Fruit fly (Drosophila melanogaster) whole organism, larva: ENCODE data around the gene CG10185.
A peak's percentile ranks its signal among the peaks of the same experiment; 100 is the strongest.

Experiments used
- noc ChIP-seq: fragments of 200-800 bp; sonication (Bioruptor generic); optimal IDR thresholded peaks from 3 replicates; lab custom pipeline; 2019; ENCODE audit warnings: missing biosample characterization, mild to moderate bottlenecking, missing genetic modification characterization, moderate library complexity

Gene CG10185

DNA sequence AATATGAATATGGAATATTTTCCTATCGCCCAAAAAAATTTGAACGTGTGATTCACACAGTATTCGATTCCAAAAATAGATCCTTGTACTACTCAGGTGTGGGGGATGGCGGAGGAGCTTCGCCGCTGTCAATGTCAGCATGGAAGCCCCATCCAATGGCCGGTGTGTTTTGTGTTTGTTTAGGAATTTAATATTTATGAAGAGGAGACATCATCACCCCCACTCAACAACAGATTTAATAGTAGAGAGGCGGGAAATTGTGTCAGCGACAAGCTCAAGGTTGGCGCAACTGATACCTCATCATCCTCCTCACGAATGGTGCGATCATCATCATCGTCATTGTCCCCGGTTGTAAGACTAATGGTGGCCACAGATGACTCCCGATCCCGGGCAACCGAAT, 6.7 kb upstream of the CG10185 start:
- no peak for TF ChIP-seq noc (tag; lab: Kevin White, UChicago)

dm6 chr3R:16072581-16072908, 5.2 kb upstream of the CG10185 start:
- TF ChIP-seq noc (tag; lab: Kevin White, UChicago) = no peak

DNA sequence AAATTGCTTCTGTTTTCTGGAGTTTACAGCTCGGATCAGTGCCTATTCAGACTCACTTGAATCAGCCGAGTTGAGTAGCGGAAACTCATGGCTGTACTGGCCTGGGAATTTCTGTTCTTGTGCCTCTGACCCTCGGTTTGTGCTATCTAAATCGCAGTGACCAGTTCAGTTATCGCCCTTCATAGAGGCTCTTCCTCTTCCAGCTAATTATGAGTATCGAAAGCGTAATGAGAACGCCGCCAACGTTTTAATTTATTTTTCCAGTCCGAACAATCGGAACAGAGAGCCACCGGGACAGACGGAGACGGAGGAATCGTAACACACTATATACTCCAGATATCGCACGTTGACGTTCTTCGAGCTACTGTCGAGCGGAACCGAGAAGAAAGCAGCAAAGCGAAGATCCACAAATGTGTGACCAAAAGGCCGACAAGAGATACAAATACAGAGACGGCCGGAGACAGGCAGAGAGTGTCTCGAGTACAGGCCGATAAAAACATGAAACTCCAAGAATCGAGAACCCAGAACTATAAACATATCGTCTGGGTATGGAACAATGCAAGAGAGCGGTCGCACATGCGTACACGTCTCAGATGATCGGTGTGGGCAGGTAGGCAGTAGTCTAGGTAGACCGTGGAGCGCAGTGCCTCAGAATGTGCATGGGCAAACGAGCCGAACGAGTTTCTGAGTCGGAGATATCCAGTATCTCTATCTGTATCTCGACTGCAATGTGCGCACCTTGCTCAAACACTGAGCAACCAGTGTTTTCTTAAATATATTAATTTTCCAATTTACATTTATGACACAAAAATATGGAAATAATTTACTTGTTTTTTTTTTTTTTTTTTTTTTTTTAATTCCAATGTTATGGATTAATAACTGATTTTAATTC, 4.5 kb upstream of the CG10185 start:
- TF ChIP-seq noc (tag; lab: Kevin White, UChicago) = no peak

- no peak for TF ChIP-seq noc (tag; lab: Kevin White, UChicago)
Observed at dm6 chr3R:16069266-16069665, 1.9 kb upstream of the CG10185 start.

- no peak for TF ChIP-seq noc (tag; lab: Kevin White, UChicago)
Observed at dm6 chr3R:16051329-16051679, 16.1 kb downstream of the CG10185 start.

- TF ChIP-seq noc (tag; lab: Kevin White, UChicago) = no peak
Observed at dm6 chr3R:16050621-16051328, 16.6 kb downstream of the CG10185 start, which contains the start of gene msps. Gene msps, plus strand, starts transcription at chr3R:16050801.

DNA sequence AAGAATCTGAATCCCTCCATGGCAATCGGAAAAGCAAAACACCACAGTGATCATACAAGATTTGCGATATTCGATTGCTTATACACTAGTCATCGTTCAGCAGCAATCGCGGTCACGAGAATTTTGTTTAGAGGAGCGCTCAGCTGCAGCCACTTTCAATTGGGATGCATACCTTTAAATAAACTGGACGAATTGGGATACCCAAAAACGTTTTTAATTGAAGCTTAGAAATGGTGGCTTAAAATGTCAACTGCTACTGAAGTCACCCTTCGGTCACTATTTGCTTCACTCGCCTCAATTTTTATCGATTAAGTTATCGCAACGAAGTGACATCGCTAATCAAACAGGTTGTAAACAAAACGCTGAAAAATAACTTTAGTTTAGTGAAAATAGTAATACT, 18.0 kb downstream of the CG10185 start, which contains the start of the genes IKKbeta and CG5013:
IKKbeta (minus strand) TSS at position 53 of the 400 bp plus-strand sequence.
CG5013 (plus strand) TSS at position 302 of the 400 bp plus-strand sequence.
- TF ChIP-seq noc (tag; lab: Kevin White, UChicago) = peak; percentile 36

DNA sequence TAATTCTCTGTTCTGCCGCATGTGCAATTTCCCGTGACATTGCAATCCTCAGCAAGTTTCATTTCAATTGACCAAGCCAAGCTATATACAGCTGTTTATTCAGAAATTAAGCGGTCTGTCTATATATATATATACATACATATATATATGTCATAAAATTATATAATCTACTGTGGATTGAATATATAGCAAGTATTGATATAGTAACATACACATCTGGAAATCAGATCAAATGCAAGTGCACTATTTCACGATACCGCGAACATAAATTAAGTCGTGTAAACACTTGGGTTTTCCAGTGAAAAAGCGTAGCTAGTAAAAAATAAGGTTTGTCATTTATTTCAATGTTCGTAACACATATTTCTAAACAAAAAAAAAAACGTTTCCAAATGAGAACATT, 21.4 kb downstream of the CG10185 start, which contains the start of gene Jhbp5:
Jhbp5 (minus strand) TSS at position 101 of the 400 bp plus-strand sequence.
- TF ChIP-seq noc (tag; lab: Kevin White, UChicago) = no peak

- TF ChIP-seq noc (tag; lab: Kevin White, UChicago) = no peak
Observed at dm6 chr3R:16042900-16043548, 24.4 kb downstream of the CG10185 start, which contains the start of gene Jhbp4. Gene Jhbp4, plus strand, starts transcription at chr3R:16043498.

- TF ChIP-seq noc (tag; lab: Kevin White, UChicago) = no peak
Observed at dm6 chr3R:16042137-16042899, 25.1 kb downstream of the CG10185 start.

DNA sequence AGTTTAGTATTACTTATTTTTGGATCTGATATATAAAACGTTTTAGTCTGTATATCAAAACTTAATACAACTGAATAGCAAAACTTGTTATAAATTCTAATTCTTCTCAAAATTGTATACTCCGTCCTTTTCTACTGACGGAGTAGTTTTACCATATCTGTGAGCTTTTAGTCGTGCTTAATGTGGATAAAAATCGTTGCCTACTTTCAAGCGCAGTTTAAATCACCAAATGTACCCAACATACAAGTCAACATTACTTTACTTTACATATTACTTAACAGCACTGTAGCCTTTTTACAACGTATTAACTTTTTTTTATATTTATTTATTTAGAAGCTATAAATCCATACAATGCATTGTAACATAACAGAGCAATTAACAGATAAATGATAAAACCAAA, 26.5 kb downstream of the CG10185 start:
- no peak for TF ChIP-seq noc (tag; lab: Kevin White, UChicago)

DNA sequence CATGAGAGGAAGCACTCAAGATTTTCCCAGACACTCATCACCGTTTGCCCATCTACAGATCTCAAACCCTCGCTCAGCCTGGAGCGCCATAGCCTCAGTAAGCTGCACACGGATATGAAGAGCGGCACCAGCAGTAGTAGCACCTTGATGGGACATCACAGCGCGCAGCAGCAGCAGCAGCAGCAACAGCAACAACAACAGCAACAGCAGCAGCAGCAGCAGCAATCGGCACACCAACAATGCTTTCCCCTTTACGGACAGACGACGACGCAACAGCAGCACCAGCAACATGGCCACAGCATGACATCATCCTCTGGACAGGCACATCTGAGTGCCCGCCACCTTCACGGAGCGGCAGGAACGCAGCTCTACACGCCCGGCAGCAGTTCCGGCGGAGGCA, 27.8 kb downstream of the CG10185 start:
- no peak for TF ChIP-seq noc (tag; lab: Kevin White, UChicago)

DNA sequence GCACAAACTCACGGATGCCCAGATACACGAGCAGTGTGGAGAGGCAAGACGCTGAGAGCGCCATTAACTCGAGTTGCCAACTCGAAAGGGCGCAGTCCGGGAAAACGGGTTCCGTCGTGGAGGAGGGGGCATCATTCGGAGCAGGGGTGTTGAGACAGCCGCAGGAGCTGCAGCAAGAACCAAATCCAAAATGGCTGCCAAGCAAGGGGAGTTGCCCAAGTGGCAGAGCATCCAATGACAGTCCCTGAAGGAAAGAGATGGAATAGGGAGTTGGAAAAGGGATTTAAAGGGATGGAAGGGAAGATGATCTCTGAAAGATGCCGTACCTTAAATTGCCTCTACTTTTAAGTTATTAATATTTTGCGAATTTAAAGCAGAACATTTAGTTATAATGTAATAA, 29.3 kb downstream of the CG10185 start:
- no peak for TF ChIP-seq noc (tag; lab: Kevin White, UChicago)

DNA sequence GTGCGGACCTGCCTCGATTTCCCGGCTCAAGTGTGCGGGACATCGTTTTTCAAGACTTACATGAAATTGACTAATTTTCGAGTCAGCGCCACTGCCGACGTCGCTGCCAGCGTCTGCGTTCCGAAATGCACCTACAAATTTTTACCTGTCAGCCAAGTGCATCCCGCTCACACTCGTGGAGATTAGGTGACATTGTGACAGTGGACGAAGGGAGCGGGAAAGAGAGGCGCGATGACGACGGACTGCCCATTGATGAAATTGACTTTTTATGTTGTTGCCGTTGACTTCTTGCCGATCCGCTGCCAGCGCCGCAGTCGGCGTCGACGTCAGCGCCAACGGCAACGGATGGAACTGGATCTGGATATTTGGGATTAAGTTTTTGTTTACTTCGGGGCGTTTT, 33.2 kb downstream of the CG10185 start:
- TF ChIP-seq noc (tag; lab: Kevin White, UChicago) = no peak

- TF ChIP-seq noc (tag; lab: Kevin White, UChicago) = no peak
Observed at dm6 chr3R:16033727-16034126, 33.7 kb downstream of the CG10185 start.
